Worm (Caenorhabditis elegans) whole organism, L4/young adult: Measurements from ENCODE around the gene gcsh-1.

Source experiments
- dao-5 ChIP-seq: sonication (generic microtip); optimal IDR thresholded peaks from 2 replicates; lab custom pipeline; 2016; ENCODE audit warnings: missing genotype, missing genetic modification characterization, moderate library complexity, missing compliant biosample characterization
- him-1 ChIP-seq: sonication (generic microtip); optimal IDR thresholded peaks from 2 replicates; lab custom pipeline; 2016; ENCODE audit warnings: missing genotype, missing genetic modification reagents, missing genetic modification characterization, missing compliant biosample characterization

- TF ChIP-seq dao-5 (tag; lab: Kevin White, UChicago) = no peak
- TF ChIP-seq him-1 = no peak
These were observed 33.2 kb downstream of the gcsh-1 start for ce11 chrX:14481637-14482036.
